Worm (Caenorhabditis elegans) whole organism, mixed stage, embryonic: Measurements from ENCODE around the gene Y57G11C.1142.

Experiments
- elt-1 ChIP-seq: sonication (generic microtip); optimal IDR thresholded peaks from 2 replicates; lab custom pipeline; 2017; ENCODE audit warnings: missing genetic modification characterization, mild to moderate bottlenecking, missing compliant biosample characterization, antibody characterized with exemption, moderate library complexity, borderline replicate concordance; ENCODE audit not compliant: insufficient read depth
- lin-13 ChIP-seq: fragments of 150-350 bp; optimal IDR thresholded peaks from 2 replicates; lab custom pipeline; 2014; ENCODE audit warnings: missing biosample characterization, missing genetic modification characterization
- nhr-28 ChIP-seq: fragments of 150-350 bp; optimal IDR thresholded peaks from 2 replicates; lab custom pipeline; 2014; ENCODE audit warnings: missing biosample characterization, missing genetic modification characterization
- nhr-76 ChIP-seq: sonication (generic microtip); optimal IDR thresholded peaks from 2 replicates; lab custom pipeline; 2017; ENCODE audit warnings: missing biosample characterization, missing genetic modification characterization

- no peak for TF ChIP-seq lin-13
- no peak for TF ChIP-seq nhr-28 (tag; lab: Kevin White, UChicago)
- no peak for TF ChIP-seq nhr-76 (tag; lab: Kevin White, UChicago)
- no peak for TF ChIP-seq elt-1
Observed at ce11 chrIV:14802316-14802715, at the start of gene Y57G11C.1142.
